Worm (Caenorhabditis elegans) whole organism, young adult: ENCODE measurements around the gene C25E10.4.

Source experiments
- B0019.2 ChIP-seq: fragments of 200-800 bp; sonication (Bioruptor generic); conservative IDR thresholded peaks from 2 replicates; pipeline ENCODE4 v1.3.6; 2022; ENCODE audit warnings: missing genetic modification reagents, missing genetic modification characterization, missing compliant biosample characterization
- D2030.7 ChIP-seq: fragments of 200-800 bp; sonication (Bioruptor generic); IDR thresholded peaks from 2 replicates; pipeline ENCODE4 v1.3.6; 2022; ENCODE audit warnings: missing genetic modification reagents, missing genetic modification characterization, missing compliant biosample characterization
- F23B12.7 ChIP-seq: sonication (generic microtip); optimal IDR thresholded peaks from 2 replicates; lab custom pipeline; 2017; ENCODE audit warnings: missing genetic modification characterization, mild to moderate bottlenecking, missing compliant biosample characterization, antibody characterized with exemption, moderate library complexity; ENCODE audit not compliant: insufficient read depth
- F55B11.4 ChIP-seq: sonication (generic microtip); optimal IDR thresholded peaks from 2 replicates; lab custom pipeline; 2016; ENCODE audit warnings: missing compliant biosample characterization, missing genetic modification characterization, borderline replicate concordance; ENCODE audit not compliant: insufficient read depth
- F57A8.1 ChIP-seq: fragments of 200-800 bp; sonication (Bioruptor generic); optimal IDR thresholded peaks from 2 replicates; lab custom pipeline; 2018; ENCODE audit warnings: mild to moderate bottlenecking, missing genetic modification characterization, moderate library complexity, missing compliant biosample characterization
- Y56A3A.18 ChIP-seq: fragments of 200-800 bp; sonication (Bioruptor generic); IDR thresholded peaks from 2 replicates; pipeline ENCODE4 v1.3.6; 2022; ENCODE audit warnings: missing genetic modification reagents, missing genetic modification characterization, missing compliant biosample characterization
- Y79H2A.3 ChIP-seq: fragments of 200-800 bp; sonication (Bioruptor generic); conservative IDR thresholded peaks from 2 replicates; pipeline ENCODE4 v1.3.6; 2022; ENCODE audit warnings: missing genetic modification reagents, missing genetic modification characterization, missing compliant biosample characterization
- ZK185.1 ChIP-seq: sonication (generic microtip); optimal IDR thresholded peaks from 2 replicates; lab custom pipeline; 2016; ENCODE audit warnings: mild to moderate bottlenecking, missing genetic modification characterization, missing compliant biosample characterization; ENCODE audit not compliant: poor library complexity, severe bottlenecking
- aptf-2 ChIP-seq: fragments of 200-800 bp; sonication (Bioruptor generic); conservative IDR thresholded peaks from 2 replicates; pipeline ENCODE4 v1.3.6; 2022; ENCODE audit warnings: missing genetic modification reagents, missing genetic modification characterization, missing compliant biosample characterization
- athp-1 ChIP-seq: sonication (generic microtip); optimal IDR thresholded peaks from 2 replicates; lab custom pipeline; 2017; ENCODE audit warnings: mild to moderate bottlenecking, missing genetic modification characterization, missing compliant biosample characterization
- attf-6 ChIP-seq: fragments of 200-800 bp; sonication (Bioruptor generic); IDR thresholded peaks from 2 replicates; pipeline ENCODE4 v1.3.6; 2022; ENCODE audit warnings: missing genetic modification reagents, missing genetic modification characterization, missing compliant biosample characterization
- bed-1 ChIP-seq: fragments of 200-800 bp; sonication (Bioruptor generic); IDR thresholded peaks from 2 replicates; pipeline ENCODE4 v1.3.6; 2022; ENCODE audit warnings: missing genetic modification reagents, missing genetic modification characterization, missing compliant biosample characterization
- bed-2 ChIP-seq: fragments of 200-800 bp; sonication (Bioruptor generic); IDR thresholded peaks from 2 replicates; pipeline ENCODE4 v1.3.6; 2022; ENCODE audit warnings: missing genetic modification reagents, missing genetic modification characterization, missing compliant biosample characterization
- cebp-1 ChIP-seq, 2 experiments: fragments of 200-800 bp in 1 of 2; sonication (Bioruptor generic) in 1 of 2; sonication (generic microtip) in 1 of 2; IDR thresholded peaks in 1 of 2; optimal IDR thresholded peaks in 1 of 2; 2 replicates each; pipeline versions ENCODE4 v1.3.6 to Lab custom; 2017 to 2022; ENCODE audit warnings: missing compliant biosample characterization in 2 of 2, missing genetic modification characterization in 2 of 2, mild to moderate bottlenecking in 1 of 2, missing genetic modification reagents in 1 of 2, moderate library complexity in 1 of 2
- dox-1 ChIP-seq: fragments of 200-800 bp; sonication (Bioruptor generic); IDR thresholded peaks from 2 replicates; pipeline ENCODE4 v1.3.6; 2022; ENCODE audit warnings: missing genetic modification reagents, missing genetic modification characterization, missing compliant biosample characterization
- ets-4 ChIP-seq: fragments of 200-800 bp; sonication (Bioruptor generic); optimal IDR thresholded peaks from 2 replicates; lab custom pipeline; 2018; ENCODE audit warnings: mild to moderate bottlenecking, missing genetic modification characterization, missing compliant biosample characterization
- gei-17 ChIP-seq: fragments of 200-800 bp; sonication (Bioruptor generic); optimal IDR thresholded peaks from 2 replicates; lab custom pipeline; 2018; ENCODE audit warnings: mild to moderate bottlenecking, missing genetic modification characterization, missing compliant biosample characterization
- hlh-26 ChIP-seq: fragments of 200-800 bp; sonication (Bioruptor generic); conservative IDR thresholded peaks from 2 replicates; pipeline ENCODE4 v1.3.6; 2022; ENCODE audit warnings: missing genetic modification reagents, missing genetic modification characterization, missing compliant biosample characterization
- hmg-1.2 ChIP-seq: fragments of 200-800 bp; sonication (Bioruptor generic); IDR thresholded peaks from 2 replicates; pipeline ENCODE4 v1.3.6; 2022; ENCODE audit warnings: missing genetic modification reagents, missing genetic modification characterization, missing compliant biosample characterization
- hmg-20 ChIP-seq: fragments of 200-800 bp; sonication (Bioruptor generic); IDR thresholded peaks from 2 replicates; pipeline ENCODE4 v1.3.6; 2022; ENCODE audit warnings: missing genetic modification reagents, missing genetic modification characterization, missing compliant biosample characterization
- hrde-1 ChIP-seq: sonication (generic microtip); optimal IDR thresholded peaks from 2 replicates; lab custom pipeline; 2016; ENCODE audit warnings: missing genetic modification characterization, mild to moderate bottlenecking, missing compliant biosample characterization, moderate library complexity, missing genotype, missing genetic modification reagents, borderline replicate concordance
- lin-35 ChIP-seq, 3 experiments: fragments of 150-350 bp in 2 of 3; sonication (generic microtip) in 1 of 3; optimal IDR thresholded peaks; 2 replicates each; lab custom pipeline; 2014 to 2018; ENCODE audit warnings: missing biosample characterization in 3 of 3, missing genetic modification characterization in 3 of 3, missing genetic modification reagents in 3 of 3
- mel-28 ChIP-seq: sonication (generic microtip); optimal IDR thresholded peaks from 2 replicates; lab custom pipeline; 2016; ENCODE audit warnings: borderline replicate concordance, mild to moderate bottlenecking, missing genetic modification characterization, missing compliant biosample characterization
- nhr-80 ChIP-seq: sonication (generic microtip); optimal IDR thresholded peaks from 2 replicates; lab custom pipeline; 2016; ENCODE audit warnings: missing genetic modification characterization, missing compliant biosample characterization
- nhr-90 ChIP-seq: sonication (generic microtip); optimal IDR thresholded peaks from 2 replicates; lab custom pipeline; 2016; ENCODE audit warnings: missing genotype, mild to moderate bottlenecking, missing genetic modification characterization, missing compliant biosample characterization
- pha-4 ChIP-seq: fragments of 150-350 bp; sonication (generic microtip); optimal IDR thresholded peaks from 2 replicates; lab custom pipeline; 2014; ENCODE audit warnings: missing biosample characterization, missing genetic modification reagents, missing genetic modification characterization
- rpc-1 ChIP-seq, 2 experiments: fragments of 150-350 bp in 1 of 2; sonication (generic microtip) in 1 of 2; optimal IDR thresholded peaks; 2 replicates each; lab custom pipeline; 2014 to 2018; ENCODE audit warnings: missing biosample characterization in 1 of 2, missing genetic modification characterization in 1 of 2, missing genetic modification reagents in 1 of 2, missing genotype in 1 of 2
- xnd-1 ChIP-seq: sonication (generic microtip); optimal IDR thresholded peaks from 2 replicates; lab custom pipeline; 2016; ENCODE audit warnings: missing genotype, missing genetic modification reagents, missing genetic modification characterization, missing compliant biosample characterization
- ztf-22 ChIP-seq: fragments of 200-800 bp; sonication (Bioruptor generic); optimal IDR thresholded peaks from 2 replicates; lab custom pipeline; 2018; ENCODE audit warnings: mild to moderate bottlenecking, missing genetic modification characterization, moderate library complexity, missing compliant biosample characterization
- ztf-3 ChIP-seq: fragments of 200-800 bp; sonication (Bioruptor generic); optimal IDR thresholded peaks from 2 replicates; lab custom pipeline; 2018; ENCODE audit warnings: mild to moderate bottlenecking, missing genetic modification characterization, missing compliant biosample characterization
- ztf-6 ChIP-seq: fragments of 200-800 bp; sonication (Bioruptor generic); IDR thresholded peaks from 2 replicates; pipeline ENCODE4 v1.3.6; 2022; ENCODE audit warnings: missing genetic modification reagents, missing genetic modification characterization, missing compliant biosample characterization

C25E10.4 gene

DNA sequence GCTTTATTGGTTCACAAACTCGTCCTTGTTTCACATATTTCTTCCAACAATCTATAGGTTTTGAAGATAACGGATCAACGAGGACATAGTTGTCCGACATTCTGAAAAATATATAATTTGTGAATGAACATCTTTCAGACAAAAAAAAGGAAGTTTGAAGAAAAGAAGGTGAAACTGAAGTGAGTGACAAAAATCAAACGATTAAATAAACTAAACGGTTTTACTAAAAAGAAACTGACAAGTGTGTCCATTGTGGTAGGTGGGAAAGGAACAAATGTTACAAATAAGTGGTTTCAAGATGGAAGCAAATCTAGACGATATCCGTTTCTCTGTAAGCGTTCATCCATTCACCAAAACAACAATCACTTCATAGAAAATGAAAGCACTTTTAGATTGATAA, 29.0 kb downstream of the C25E10.4 start, which contains the start of gene C25E10.12:
C25E10.12 (minus strand) TSS at position 101 of the 400 bp plus-strand sequence.
- TF ChIP-seq aptf-2 (GFP tag; lab: Robert Waterston, UW) (no peak), B0019.2 (GFP tag; lab: Robert Waterston, UW) (no peak), F55B11.4 (tag; lab: Kevin White, UChicago) (no peak), bed-2 (GFP tag; lab: Robert Waterston, UW) (no peak), ztf-22 (GFP tag; lab: Kevin White, UChicago) (no peak), bed-1 (GFP tag; lab: Robert Waterston, UW) (no peak), nhr-80 (no peak), rpc-1 (optimal IDR thresholded peaks at IDR 0.05; lab: Kevin White, UChicago) (no peak), rpc-1 (tag; optimal IDR thresholded peaks at IDR 0.05; lab: Kevin White, UChicago) (no peak), D2030.7 (no peak), hmg-1.2 (GFP tag; lab: Robert Waterston, UW) (no peak), Y79H2A.3 (no peak)

DNA sequence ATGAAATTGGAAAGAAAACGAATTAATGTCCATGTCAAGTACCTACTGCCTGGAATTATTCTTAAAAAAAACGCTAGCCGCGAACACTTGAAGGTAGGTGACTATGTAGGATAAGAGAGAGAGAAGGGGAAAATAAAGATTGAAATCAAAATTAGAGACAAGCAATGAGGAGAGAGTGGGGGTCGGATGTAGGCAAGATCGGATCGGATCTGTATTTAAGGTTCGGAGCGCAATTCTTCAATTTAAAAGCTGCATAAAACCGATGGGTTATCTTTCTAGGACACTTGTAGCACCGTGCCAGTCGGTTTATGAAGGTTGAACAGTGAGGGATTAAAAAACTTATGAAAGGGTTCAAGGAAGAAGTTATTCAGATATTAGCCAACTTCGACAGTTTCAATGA, 29.8 kb downstream of the C25E10.4 start:
- no peak for TF ChIP-seq cebp-1 (GFP tag; IDR thresholded peaks at IDR 0.05; lab: Robert Waterston, UW)
- TF ChIP-seq cebp-1 (tag; optimal IDR thresholded peaks at IDR 0.05; lab: Kevin White, UChicago), result no peak
- TF ChIP-seq ztf-3 (GFP tag; lab: Kevin White, UChicago), result no peak
- no peak for TF ChIP-seq Y56A3A.18 (GFP tag; lab: Robert Waterston, UW)
- TF ChIP-seq rpc-1 (optimal IDR thresholded peaks at IDR 0.05; lab: Kevin White, UChicago), result no peak
- no peak for TF ChIP-seq rpc-1 (tag; optimal IDR thresholded peaks at IDR 0.05; lab: Kevin White, UChicago)
- TF ChIP-seq, all 124 proteins: peak for 0

DNA sequence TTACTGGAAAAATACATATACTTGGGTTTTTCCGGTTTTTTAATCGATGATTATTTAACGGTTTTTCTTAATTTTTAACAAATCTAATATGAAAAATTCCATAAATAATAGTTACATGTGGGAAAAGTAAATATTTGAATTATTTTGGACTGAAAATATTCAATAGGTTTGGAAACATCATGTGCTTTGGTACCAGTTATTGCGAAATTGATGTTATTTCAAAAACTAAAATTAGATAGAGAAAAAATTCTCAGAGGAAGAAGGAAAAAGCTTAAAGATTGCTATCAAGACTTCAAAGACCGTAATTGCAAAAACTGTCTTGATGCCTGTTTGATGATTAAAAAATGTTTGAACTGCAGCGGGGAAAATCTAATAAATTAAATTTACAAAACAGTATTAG, 31.6 kb downstream of the C25E10.4 start:
- TF ChIP-seq pha-4 (tag; lab: Kevin White, UChicago), result no peak
- TF ChIP-seq ZK185.1 (tag; lab: Kevin White, UChicago), result no peak
- TF ChIP-seq hrde-1, result no peak
- no peak for TF ChIP-seq cebp-1 (GFP tag; IDR thresholded peaks at IDR 0.05; lab: Robert Waterston, UW)
- TF ChIP-seq cebp-1 (tag; optimal IDR thresholded peaks at IDR 0.05; lab: Kevin White, UChicago), result peak; percentile 76
- TF ChIP-seq F23B12.7 (tag; lab: Kevin White, UChicago), result no peak

DNA sequence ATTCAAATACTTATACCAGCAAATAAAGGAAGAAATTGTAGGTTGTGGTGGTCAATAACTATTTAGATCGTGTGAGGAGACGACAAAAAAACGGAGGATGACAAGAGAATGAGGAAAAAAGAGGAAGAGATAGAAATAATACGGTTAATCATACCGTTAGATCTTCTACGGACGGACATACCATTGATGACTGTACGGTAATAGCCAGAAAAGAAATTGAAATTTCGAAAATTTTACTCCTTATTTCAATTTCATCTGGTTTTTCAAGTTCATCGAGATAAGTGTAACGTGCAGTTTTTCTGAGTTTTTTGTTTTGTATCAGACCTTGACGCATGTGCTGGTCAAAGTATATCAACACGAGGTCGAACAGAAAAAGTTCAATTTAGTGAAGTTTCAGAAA, 32.5 kb downstream of the C25E10.4 start:
- TF ChIP-seq xnd-1 (tag; lab: Kevin White, UChicago) (no peak), lin-35 (GFP tag; optimal IDR thresholded peaks at IDR 0.05; lab: Kevin White, UChicago) (no peak), pha-4 (tag; lab: Kevin White, UChicago) (no peak), aptf-2 (GFP tag; lab: Robert Waterston, UW) (no peak), hlh-26 (no peak)

DNA sequence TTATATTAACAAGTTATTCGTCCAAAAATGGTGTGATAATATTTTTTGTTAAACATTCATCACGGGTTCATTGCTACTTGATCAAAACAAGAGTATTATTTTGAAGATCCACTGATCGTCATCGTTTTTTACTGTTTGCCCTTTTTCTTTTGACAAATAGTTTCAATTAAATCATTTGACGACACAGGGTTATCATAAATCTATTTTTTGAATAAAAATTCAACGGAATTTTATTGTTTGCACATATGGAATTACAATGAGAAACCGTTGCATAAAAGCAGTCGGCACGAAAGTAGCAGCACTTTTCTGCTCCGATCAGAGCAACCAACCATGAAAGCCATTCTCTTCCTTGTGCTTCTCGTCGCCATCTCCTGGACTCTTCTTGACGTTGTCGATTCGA, 34.3 kb downstream of the C25E10.4 start, which contains the start of gene fip-2:
fip-2 (plus strand) TSS at position 301 of the 400 bp plus-strand sequence.
- TF ChIP-seq rpc-1 (optimal IDR thresholded peaks at IDR 0.05; lab: Kevin White, UChicago) (no peak), rpc-1 (tag; optimal IDR thresholded peaks at IDR 0.05; lab: Kevin White, UChicago) (no peak), Y56A3A.18 (GFP tag; lab: Robert Waterston, UW) (no peak), athp-1 (no peak), nhr-90 (tag; lab: Kevin White, UChicago) (no peak)

DNA sequence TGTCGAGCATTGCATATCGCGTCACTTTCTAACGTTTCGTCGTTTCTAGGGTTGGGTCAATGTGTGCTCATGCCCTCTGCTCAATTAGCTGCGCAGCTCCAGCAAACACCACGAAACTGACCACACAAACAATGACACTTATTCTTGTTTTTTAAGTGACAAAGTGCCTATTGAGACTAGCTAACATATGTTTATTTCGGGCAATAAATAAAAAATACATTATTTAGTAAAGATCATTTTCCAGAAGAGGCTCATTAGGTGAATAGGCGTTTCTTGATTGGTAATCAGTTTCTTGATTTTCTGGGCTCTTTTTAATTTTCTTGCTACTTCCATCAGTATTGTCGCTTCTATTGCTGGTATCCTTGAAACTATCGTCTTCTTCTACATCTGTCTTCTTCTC, 36.3 kb downstream of the C25E10.4 start, which contains the start of gene T27E4.5:
T27E4.5 (minus strand) TSS at position 101 of the 400 bp plus-strand sequence.
- TF ChIP-seq attf-6 (GFP tag; lab: Robert Waterston, UW) (no peak), hrde-1 (no peak), ztf-6 (GFP tag; lab: Robert Waterston, UW) (no peak), hmg-20 (no peak), mel-28 (tag; lab: Kevin White, UChicago) (no peak), ztf-22 (GFP tag; lab: Kevin White, UChicago) (no peak), F57A8.1 (no peak), ets-4 (GFP tag; lab: Kevin White, UChicago) (no peak), gei-17 (GFP tag; lab: Kevin White, UChicago) (no peak), dox-1 (GFP tag; lab: Robert Waterston, UW) (no peak)
